Fruit fly (Drosophila melanogaster): ENCODE results near the gene CG4577.

dm6 chr2L:1125437-1125836, 9.1 kb upstream of the CG4577 start:
- TF ChIP-seq CG3032 (tag; optimal IDR thresholded peaks at IDR 0.05) (no peak), Smox (GFP tag; optimal IDR thresholded peaks at IDR 0.05) (no peak), CG31627 (GFP tag; optimal IDR thresholded peaks at IDR 0.05) (no peak), svp (GFP tag) (peak; percentile 2)
